Fruit fly (Drosophila melanogaster) whole organism, prepupa: ENCODE data around the gene CG13654.

Source experiments
- CG11294 ChIP-seq: fragments of 200-800 bp; sonication (Bioruptor generic); IDR thresholded peaks from 2 replicates; pipeline ENCODE4 v1.3.6; 2022; ENCODE audit warnings: missing biosample characterization, missing genetic modification characterization
- CG11902 ChIP-seq: fragments of 200-800 bp; sonication (Bioruptor generic); optimal IDR thresholded peaks from 3 replicates; lab custom pipeline; 2016; ENCODE audit warnings: missing biosample characterization, missing genetic modification characterization
- CG15336 ChIP-seq: fragments of 200-800 bp; sonication (Bioruptor generic); IDR thresholded peaks from 2 replicates; pipeline ENCODE4 v1.3.6; 2022; ENCODE audit warnings: missing biosample characterization, missing genetic modification characterization
- CG1621 ChIP-seq: fragments of 200-800 bp; sonication (Bioruptor generic); optimal IDR thresholded peaks from 3 replicates; lab custom pipeline; 2018; ENCODE audit warnings: missing biosample characterization, mild to moderate bottlenecking, missing genetic modification characterization
- CG3032 ChIP-seq: fragments of 200-800 bp; optimal IDR thresholded peaks from 2 replicates; lab custom pipeline; 2019; ENCODE audit warnings: missing biosample characterization, mild to moderate bottlenecking, missing genetic modification characterization, moderate library complexity
- CG32006 ChIP-seq: fragments of 200-800 bp; sonication (Bioruptor generic); optimal IDR thresholded peaks from 3 replicates; lab custom pipeline; 2017; ENCODE audit warnings: missing biosample characterization, mild to moderate bottlenecking, missing genetic modification characterization
- CG34406 ChIP-seq: fragments of 200-800 bp; sonication (Bioruptor generic); optimal IDR thresholded peaks from 3 replicates; lab custom pipeline; 2016; ENCODE audit warnings: missing biosample characterization, missing genetic modification characterization
- CG3919 ChIP-seq: fragments of 200-800 bp; sonication (Bioruptor generic); optimal IDR thresholded peaks from 3 replicates; lab custom pipeline; 2016; ENCODE audit warnings: missing biosample characterization, missing genetic modification characterization
- CG4318 ChIP-seq: fragments of 200-800 bp; sonication (Bioruptor generic); optimal IDR thresholded peaks from 3 replicates; lab custom pipeline; 2017; ENCODE audit warnings: missing biosample characterization, mild to moderate bottlenecking, missing genetic modification characterization
- CG6163 ChIP-seq: fragments of 200-800 bp; sonication (Bioruptor generic); IDR thresholded peaks from 3 replicates; pipeline ENCODE4 v1.3.6; 2022; ENCODE audit warnings: missing biosample characterization, missing genetic modification characterization
- CG6276 ChIP-seq: fragments of 200-800 bp; sonication (Bioruptor generic); optimal IDR thresholded peaks from 2 replicates; lab custom pipeline; 2017; ENCODE audit warnings: missing biosample characterization, mild to moderate bottlenecking, missing genetic modification characterization
- CG6792 ChIP-seq: fragments of 200-800 bp; sonication (Bioruptor generic); optimal IDR thresholded peaks from 3 replicates; lab custom pipeline; 2016; ENCODE audit warnings: missing biosample characterization, missing genetic modification characterization
- CG6854 ChIP-seq: fragments of 200-800 bp; sonication (Bioruptor generic); optimal IDR thresholded peaks from 2 replicates; lab custom pipeline; 2017; ENCODE audit warnings: missing biosample characterization, mild to moderate bottlenecking, missing genetic modification characterization
- CG7368 ChIP-seq: fragments of 200-800 bp; sonication (Bioruptor generic); optimal IDR thresholded peaks from 3 replicates; lab custom pipeline; 2016; ENCODE audit warnings: missing biosample characterization, missing genetic modification characterization
- CG8119 ChIP-seq: fragments of 200-800 bp; sonication (Bioruptor generic); IDR thresholded peaks from 3 replicates; pipeline ENCODE4 v1.3.6; 2022; ENCODE audit warnings: missing biosample characterization, missing genetic modification characterization
- CG8632 ChIP-seq: fragments of 200-800 bp; sonication (Bioruptor generic); optimal IDR thresholded peaks from 3 replicates; lab custom pipeline; 2016; ENCODE audit warnings: missing biosample characterization, missing genetic modification characterization
- CG9139 ChIP-seq: fragments of 200-800 bp; sonication (Bioruptor generic); optimal IDR thresholded peaks from 3 replicates; lab custom pipeline; 2017; ENCODE audit warnings: missing biosample characterization, mild to moderate bottlenecking, missing genetic modification characterization
- Eip93F ChIP-seq: fragments of 200-800 bp; sonication (Bioruptor generic); optimal IDR thresholded peaks from 2 replicates; lab custom pipeline; 2016; ENCODE audit warnings: missing biosample characterization, mild to moderate bottlenecking, missing genetic modification characterization
- Ets21C ChIP-seq: fragments of 200-800 bp; sonication (Bioruptor generic); optimal IDR thresholded peaks from 3 replicates; lab custom pipeline; 2016; ENCODE audit warnings: missing biosample characterization, missing genetic modification characterization
- Ets96B ChIP-seq: fragments of 200-800 bp; optimal IDR thresholded peaks from 2 replicates; lab custom pipeline; 2019; ENCODE audit warnings: missing biosample characterization, mild to moderate bottlenecking, missing genetic modification characterization, moderate library complexity
- Hr38 ChIP-seq: sonication (Bioruptor generic); optimal IDR thresholded peaks from 2 replicates; lab custom pipeline; 2016; ENCODE audit warnings: missing biosample characterization, missing genetic modification characterization
- Hr39 ChIP-seq: fragments of 200-800 bp; sonication (Bioruptor generic); optimal IDR thresholded peaks from 2 replicates; lab custom pipeline; 2016; ENCODE audit warnings: missing biosample characterization, missing genetic modification characterization
- Lpt ChIP-seq: fragments of 200-800 bp; sonication (Bioruptor generic); optimal IDR thresholded peaks from 3 replicates; lab custom pipeline; 2016; ENCODE audit warnings: missing biosample characterization, missing genetic modification characterization
- Met ChIP-seq: fragments of 200-800 bp; sonication (Bioruptor generic); optimal IDR thresholded peaks from 3 replicates; lab custom pipeline; 2016; ENCODE audit warnings: missing biosample characterization, missing genetic modification characterization
- OdsH ChIP-seq: fragments of 200-800 bp; sonication (Bioruptor generic); optimal IDR thresholded peaks from 3 replicates; lab custom pipeline; 2016; ENCODE audit warnings: missing biosample characterization, missing genetic modification characterization
- Smox ChIP-seq: fragments of 200-800 bp; sonication (Bioruptor generic); optimal IDR thresholded peaks from 3 replicates; lab custom pipeline; 2016; ENCODE audit warnings: missing biosample characterization, missing genetic modification characterization
- Sox102F ChIP-seq: fragments of 200-800 bp; sonication (Bioruptor generic); optimal IDR thresholded peaks from 2 replicates; lab custom pipeline; 2016; ENCODE audit warnings: missing biosample characterization, mild to moderate bottlenecking, missing genetic modification characterization
- Sox14 ChIP-seq: fragments of 200-800 bp; sonication (Bioruptor generic); optimal IDR thresholded peaks from 3 replicates; lab custom pipeline; 2016; ENCODE audit warnings: missing biosample characterization, missing genetic modification characterization
- achi ChIP-seq: fragments of 200-800 bp; sonication (Bioruptor generic); optimal IDR thresholded peaks from 3 replicates; lab custom pipeline; 2016; ENCODE audit warnings: missing biosample characterization, missing genetic modification characterization
- acj6 ChIP-seq: fragments of 200-800 bp; sonication (Bioruptor generic); optimal IDR thresholded peaks from 3 replicates; lab custom pipeline; 2016; ENCODE audit warnings: missing biosample characterization, missing genetic modification characterization
- dsx ChIP-seq: fragments of 200-800 bp; optimal IDR thresholded peaks from 3 replicates; lab custom pipeline; 2019; ENCODE audit warnings: missing biosample characterization, mild to moderate bottlenecking, missing genetic modification characterization, moderate library complexity; ENCODE audit not compliant: poor library complexity, severe bottlenecking
- eg ChIP-seq: fragments of 200-800 bp; sonication (Bioruptor generic); IDR thresholded peaks from 3 replicates; pipeline ENCODE4 v1.3.6; 2022; ENCODE audit warnings: missing biosample characterization, missing genetic modification characterization
- esn ChIP-seq: fragments of 200-800 bp; sonication (Bioruptor generic); optimal IDR thresholded peaks from 2 replicates; lab custom pipeline; 2016; ENCODE audit warnings: missing biosample characterization, mild to moderate bottlenecking, missing genetic modification characterization, moderate library complexity
- fd59A ChIP-seq: fragments of 200-800 bp; sonication (Bioruptor generic); optimal IDR thresholded peaks from 2 replicates; lab custom pipeline; 2017; ENCODE audit warnings: missing biosample characterization, mild to moderate bottlenecking, missing genetic modification characterization, missing genetic modification reagents
- fd85E ChIP-seq: fragments of 200-800 bp; sonication (Bioruptor generic); optimal IDR thresholded peaks from 3 replicates; lab custom pipeline; 2016; ENCODE audit warnings: missing biosample characterization, missing genetic modification characterization
- fkh ChIP-seq: fragments of 200-800 bp; sonication (Bioruptor generic); optimal IDR thresholded peaks from 3 replicates; lab custom pipeline; 2017; ENCODE audit warnings: missing biosample characterization, mild to moderate bottlenecking, missing genetic modification characterization, moderate library complexity
- lz ChIP-seq: fragments of 200-800 bp; sonication (Bioruptor generic); optimal IDR thresholded peaks from 3 replicates; lab custom pipeline; 2016; ENCODE audit warnings: missing biosample characterization, missing genetic modification characterization
- net ChIP-seq: fragments of 200-800 bp; sonication (Bioruptor generic); optimal IDR thresholded peaks from 3 replicates; lab custom pipeline; 2016; ENCODE audit warnings: missing biosample characterization, missing genetic modification characterization
- pdm3 ChIP-seq: fragments of 200-800 bp; sonication (Bioruptor generic); optimal IDR thresholded peaks from 3 replicates; lab custom pipeline; 2016; ENCODE audit warnings: missing biosample characterization, missing genetic modification characterization
- salr ChIP-seq, 2 experiments: fragments of 200-800 bp; sonication (Bioruptor generic); optimal IDR thresholded peaks; 3 replicates each; lab custom pipeline; 2016 to 2018; ENCODE audit warnings: missing biosample characterization in 2 of 2, missing genetic modification characterization in 2 of 2, mild to moderate bottlenecking in 1 of 2
- spab ChIP-seq: fragments of 200-800 bp; sonication (Bioruptor generic); optimal IDR thresholded peaks from 2 replicates; lab custom pipeline; 2017; ENCODE audit warnings: missing biosample characterization, mild to moderate bottlenecking, missing genetic modification characterization, missing genetic modification reagents
- svp ChIP-seq: fragments of 200-800 bp; sonication (Bioruptor generic); peaks from one replicate; lab custom pipeline; 2016; ENCODE audit warnings: missing biosample characterization, missing genetic modification characterization
- topi ChIP-seq: fragments of 200-800 bp; sonication (Bioruptor generic); optimal IDR thresholded peaks from 3 replicates; lab custom pipeline; 2016; ENCODE audit warnings: missing biosample characterization, missing genetic modification characterization
- vri ChIP-seq: fragments of 200-800 bp; sonication (Bioruptor generic); optimal IDR thresholded peaks from 3 replicates; lab custom pipeline; 2016; ENCODE audit warnings: missing biosample characterization, mild to moderate bottlenecking, missing genetic modification characterization

CG13654 gene

dm6 chr3R:25178521-25178920 lies 21.1 kb upstream of the CG13654 start (continued):
- TF ChIP-seq CG4318 (GFP tag; lab: Kevin White, UChicago) (peak; percentile 27), topi (peak; percentile 70), dsx (peak; percentile 57), fd59A (GFP tag; lab: Kevin White, UChicago) (peak; percentile 77), CG8632 (GFP tag; lab: Kevin White, UChicago) (peak; percentile 77), achi (peak; percentile 61), CG8119 (GFP tag; lab: Robert Waterston, UW) (peak; percentile 63), Eip93F (GFP tag; lab: Kevin White, UChicago) (peak; percentile 37), CG32006 (GFP tag; lab: Kevin White, UChicago) (peak; percentile 68), Sox102F (peak; percentile 85), OdsH (GFP tag; lab: Kevin White, UChicago) (peak; percentile 82), esn (GFP tag; lab: Kevin White, UChicago) (peak; percentile 90), CG6854 (GFP tag; lab: Kevin White, UChicago) (no peak), pdm3 (GFP tag; lab: Kevin White, UChicago) (peak; percentile 83), salr (GFP tag; optimal IDR thresholded peaks at IDR 0.05; lab: Kevin White, UChicago) (peak; percentile 48 to 67), net (peak; percentile 72), CG7368 (GFP tag; lab: Kevin White, UChicago) (peak; percentile 56), vri (GFP tag; lab: Kevin White, UChicago) (peak; percentile 83), acj6 (GFP tag; lab: Kevin White, UChicago) (peak; percentile 88), CG11902 (GFP tag; lab: Kevin White, UChicago) (peak; percentile 58), Sox14 (GFP tag; lab: Kevin White, UChicago) (peak; percentile 80), spab (GFP tag; lab: Kevin White, UChicago) (peak; percentile 72), Hr39 (peak; percentile 85), CG11294 (GFP tag; lab: Robert Waterston, UW) (0 out of 2 replicates have a peak, but pooled peaks have one; percentile 30), CG15336 (GFP tag; lab: Robert Waterston, UW) (peak; percentile 53), eg (peak; percentile 50)

- TF ChIP-seq CG6792: no peak
These were observed 18.2 kb upstream of the CG13654 start for dm6 chr3R:25181424-25181823.

- TF ChIP-seq CG34406 (GFP tag; lab: Kevin White, UChicago): peak; percentile 32
- TF ChIP-seq CG11902 (GFP tag; lab: Kevin White, UChicago): no peak
- TF ChIP-seq dsx: peak; percentile 47
- peak; percentile 54 for TF ChIP-seq esn (GFP tag; lab: Kevin White, UChicago)
- TF ChIP-seq CG6276 (GFP tag; lab: Kevin White, UChicago): no peak
- TF ChIP-seq CG3919 (GFP tag; lab: Kevin White, UChicago): no peak
- TF ChIP-seq svp: peak; percentile 86
- TF ChIP-seq CG4318 (GFP tag; lab: Kevin White, UChicago): no peak
- peak; percentile 31 for TF ChIP-seq CG8632 (GFP tag; lab: Kevin White, UChicago)
- TF ChIP-seq Ets21C (GFP tag; lab: Kevin White, UChicago): no peak
- peak; percentile 31 for TF ChIP-seq OdsH (GFP tag; lab: Kevin White, UChicago)
- peak in 1 of 2 experiments; percentile 32 for TF ChIP-seq salr (GFP tag; optimal IDR thresholded peaks at IDR 0.05; lab: Kevin White, UChicago)
- TF ChIP-seq CG1621 (tag; lab: Kevin White, UChicago): peak; percentile 38
- TF ChIP-seq Hr38 (GFP tag; lab: Kevin White, UChicago): no peak
- no peak for TF ChIP-seq CG7368 (GFP tag; lab: Kevin White, UChicago)
- no peak for TF ChIP-seq Eip93F (GFP tag; lab: Kevin White, UChicago)
- TF ChIP-seq acj6 (GFP tag; lab: Kevin White, UChicago): peak; percentile 41
- peak; percentile 50 for TF ChIP-seq Ets96B (tag; lab: Kevin White, UChicago)
- peak; percentile 52 for TF ChIP-seq CG3032 (tag; lab: Kevin White, UChicago)
- no peak for TF ChIP-seq lz
- TF ChIP-seq fd85E: no peak
- TF ChIP-seq Smox (GFP tag; lab: Kevin White, UChicago): no peak
- TF ChIP-seq Hr39: no peak
- no peak for TF ChIP-seq vri (GFP tag; lab: Kevin White, UChicago)
- no peak for TF ChIP-seq fkh
- TF ChIP-seq CG6163 (GFP tag; lab: Robert Waterston, UW): 0 out of 3 replicates have a peak, but pooled peaks have one; percentile 19
- TF ChIP-seq CG9139 (GFP tag; lab: Kevin White, UChicago): no peak
- no peak for TF ChIP-seq Lpt (GFP tag; lab: Kevin White, UChicago)
- peak; percentile 3 for TF ChIP-seq pdm3 (GFP tag; lab: Kevin White, UChicago)
- peak; percentile 30 for TF ChIP-seq Sox102F
- no peak for TF ChIP-seq CG6854 (GFP tag; lab: Kevin White, UChicago)
- peak; percentile 8 for TF ChIP-seq spab (GFP tag; lab: Kevin White, UChicago)
- TF ChIP-seq Met (GFP tag; lab: Kevin White, UChicago): peak; percentile 21
These were observed 15.9 kb upstream of the CG13654 start, which contains the start of gene dan for dm6 chr3R:25183484-25184442. TSS of gene dan (plus strand) at chr3R:25184383.
